Worm (Caenorhabditis elegans) whole organism, L4 larva: ENCODE results near the gene ifta-2.

Experiments used
- D1046.2 ChIP-seq: fragments of 200-800 bp; sonication (Bioruptor generic); IDR thresholded peaks from 2 replicates; pipeline ENCODE4 v1.3.6; 2022; ENCODE audit warnings: missing genetic modification characterization, missing compliant biosample characterization
- F37D6.2 ChIP-seq: sonication (generic microtip); optimal IDR thresholded peaks from 2 replicates; lab custom pipeline; 2016; ENCODE audit warnings: mild to moderate bottlenecking, missing genetic modification characterization, missing compliant biosample characterization
- T20F7.1 ChIP-seq: fragments of 200-800 bp; sonication (Bioruptor generic); optimal IDR thresholded peaks from 2 replicates; lab custom pipeline; 2018; ENCODE audit warnings: mild to moderate bottlenecking, missing genetic modification characterization, missing compliant biosample characterization
- T26A8.4 ChIP-seq: fragments of 200-800 bp; sonication (Bioruptor generic); IDR thresholded peaks from 2 replicates; pipeline ENCODE4 v1.3.6; 2022; ENCODE audit warnings: missing genetic modification characterization, missing compliant biosample characterization
- Y5F2A.4 ChIP-seq: fragments of 200-800 bp; sonication (Bioruptor generic); optimal IDR thresholded peaks from 2 replicates; lab custom pipeline; 2018; ENCODE audit warnings: mild to moderate bottlenecking, missing genetic modification characterization, missing compliant biosample characterization
- ZK337.2 ChIP-seq: fragments of 200-800 bp; sonication (Bioruptor generic); IDR thresholded peaks from 2 replicates; pipeline ENCODE4 v1.3.6; 2022; ENCODE audit warnings: missing genetic modification reagents, missing genetic modification characterization, missing compliant biosample characterization
- ZK546.5 ChIP-seq, 2 experiments: sonication (generic microtip); optimal IDR thresholded peaks; 2 replicates each; lab custom pipeline; 2017; ENCODE audit warnings: missing biosample characterization in 2 of 2, missing genetic modification characterization in 2 of 2
- aha-1 ChIP-seq: fragments of 150-350 bp; peaks from one replicate; lab custom pipeline; 2014; ENCODE audit warnings: missing biosample characterization, missing genetic modification characterization
- aly-2 ChIP-seq: sonication (generic microtip); optimal IDR thresholded peaks from 2 replicates; lab custom pipeline; 2018; ENCODE audit warnings: missing biosample characterization, missing genetic modification characterization
- ama-1 ChIP-seq: fragments of 150-350 bp; optimal IDR thresholded peaks from 2 replicates; lab custom pipeline; 2014; ENCODE audit warnings: inconsistent platforms, mixed read lengths
- ceh-28 ChIP-seq: fragments of 150-350 bp; optimal IDR thresholded peaks from 2 replicates; lab custom pipeline; 2014; ENCODE audit warnings: missing biosample characterization, missing genetic modification reagents, missing genetic modification characterization
- cey-2 ChIP-seq: sonication (generic microtip); optimal IDR thresholded peaks from 3 replicates; lab custom pipeline; 2017; ENCODE audit warnings: missing genetic modification characterization, mild to moderate bottlenecking, missing compliant biosample characterization, antibody characterized with exemption, borderline replicate concordance; ENCODE audit not compliant: insufficient read depth
- daf-8 ChIP-seq: fragments of 200-800 bp; sonication (Bioruptor generic); IDR thresholded peaks from 2 replicates; pipeline ENCODE4 v1.3.6; 2022; ENCODE audit warnings: missing genetic modification characterization, missing compliant biosample characterization
- dmd-6 ChIP-seq: fragments of 200-800 bp; sonication (Bioruptor generic); IDR thresholded peaks from 2 replicates; pipeline ENCODE4 v1.3.6; 2022; ENCODE audit warnings: missing genetic modification reagents, missing genetic modification characterization, missing compliant biosample characterization
- dve-1 ChIP-seq: sonication (generic microtip); optimal IDR thresholded peaks from 2 replicates; lab custom pipeline; 2017; ENCODE audit warnings: antibody characterized with exemption, mild to moderate bottlenecking, missing genetic modification characterization, missing compliant biosample characterization; ENCODE audit not compliant: insufficient read depth
- egl-43 ChIP-seq: fragments of 200-800 bp; sonication (Bioruptor generic); IDR thresholded peaks from 2 replicates; pipeline ENCODE4 v1.3.6; 2022; ENCODE audit warnings: missing genetic modification reagents, missing genetic modification characterization, missing compliant biosample characterization
- gei-8 ChIP-seq: fragments of 200-800 bp; sonication (Bioruptor generic); optimal IDR thresholded peaks from 2 replicates; lab custom pipeline; 2018; ENCODE audit warnings: mild to moderate bottlenecking, missing genetic modification characterization, missing compliant biosample characterization
- hif-1 ChIP-seq, 2 experiments: sonication (generic microtip); optimal IDR thresholded peaks; 2 replicates each; lab custom pipeline; 2016 to 2017; ENCODE audit warnings: missing compliant biosample characterization in 2 of 2, missing genetic modification characterization in 2 of 2, missing genetic modification reagents in 2 of 2, missing genotype in 2 of 2, mild to moderate bottlenecking in 1 of 2
- hlh-30 ChIP-seq: sonication (generic microtip); optimal IDR thresholded peaks from 2 replicates; lab custom pipeline; 2017; ENCODE audit warnings: antibody characterized with exemption, mild to moderate bottlenecking, missing genetic modification characterization, missing compliant biosample characterization; ENCODE audit not compliant: insufficient read depth
- jun-1 ChIP-seq: fragments of 150-350 bp; optimal IDR thresholded peaks from 2 replicates; lab custom pipeline; 2014; ENCODE audit warnings: missing biosample characterization, missing genetic modification reagents, missing genetic modification characterization
- lim-7 ChIP-seq: fragments of 200-800 bp; sonication (Bioruptor generic); IDR thresholded peaks from 2 replicates; pipeline ENCODE4 v1.3.6; 2022; ENCODE audit warnings: missing genetic modification characterization, missing compliant biosample characterization
- lin-1 ChIP-seq: fragments of 200-800 bp; sonication (Bioruptor generic); IDR thresholded peaks from 2 replicates; pipeline ENCODE4 v1.3.6; 2022; ENCODE audit warnings: missing genetic modification reagents, missing genetic modification characterization, missing compliant biosample characterization
- lin-13 ChIP-seq: fragments of 150-350 bp; optimal IDR thresholded peaks from 2 replicates; lab custom pipeline; 2014; ENCODE audit warnings: missing biosample characterization, missing genetic modification reagents, missing genetic modification characterization
- lir-3 ChIP-seq: sonication (generic microtip); optimal IDR thresholded peaks from 2 replicates; lab custom pipeline; 2016; ENCODE audit warnings: mild to moderate bottlenecking, missing genetic modification characterization, missing compliant biosample characterization
- lsy-2 ChIP-seq, 2 experiments: fragments of 150-350 bp in 1 of 2; sonication (generic microtip) in 1 of 2; optimal IDR thresholded peaks; 2 replicates each; lab custom pipeline; 2014 to 2017; ENCODE audit warnings: missing biosample characterization in 2 of 2, missing genetic modification characterization in 2 of 2
- mdl-1 ChIP-seq, 2 experiments: fragments of 150-350 bp in 1 of 2; sonication (generic microtip) in 1 of 2; optimal IDR thresholded peaks; 2 replicates each; lab custom pipeline; 2014 to 2017; ENCODE audit warnings: missing biosample characterization in 2 of 2, missing genetic modification characterization in 2 of 2
- mep-1 ChIP-seq: fragments of 150-350 bp; sonication (generic microtip); optimal IDR thresholded peaks from 3 replicates; lab custom pipeline; 2014; ENCODE audit warnings: missing biosample characterization, missing genetic modification characterization
- mxl-3 ChIP-seq: fragments of 200-800 bp; sonication (Bioruptor generic); optimal IDR thresholded peaks from 2 replicates; lab custom pipeline; 2018; ENCODE audit warnings: mild to moderate bottlenecking, missing genetic modification characterization, missing compliant biosample characterization
- nhr-25 ChIP-seq: sonication (generic microtip); optimal IDR thresholded peaks from 2 replicates; lab custom pipeline; 2017; ENCODE audit warnings: missing genetic modification characterization, mild to moderate bottlenecking, missing compliant biosample characterization, antibody characterized with exemption, moderate library complexity, borderline replicate concordance; ENCODE audit not compliant: insufficient read depth
- nhr-41 ChIP-seq: fragments of 200-800 bp; sonication (Bioruptor generic); IDR thresholded peaks from 2 replicates; pipeline ENCODE4 v1.3.6; 2022; ENCODE audit warnings: missing genetic modification reagents, missing genetic modification characterization, missing compliant biosample characterization
- nhr-42 ChIP-seq: fragments of 200-800 bp; sonication (Bioruptor generic); IDR thresholded peaks from 2 replicates; pipeline ENCODE4 v1.3.6; 2022; ENCODE audit warnings: missing genetic modification characterization, missing compliant biosample characterization
- nhr-48 ChIP-seq: sonication (generic microtip); optimal IDR thresholded peaks from 2 replicates; lab custom pipeline; 2016; ENCODE audit warnings: mild to moderate bottlenecking, missing genetic modification characterization, missing compliant biosample characterization
- nhr-6 ChIP-seq: fragments of 150-350 bp; optimal IDR thresholded peaks from 2 replicates; lab custom pipeline; 2014; ENCODE audit warnings: missing biosample characterization, missing genetic modification characterization
- pqm-1 ChIP-seq: sonication (generic microtip); optimal IDR thresholded peaks from 2 replicates; lab custom pipeline; 2017; ENCODE audit warnings: missing biosample characterization, missing genetic modification characterization
- sdz-12 ChIP-seq: fragments of 200-800 bp; sonication (Bioruptor generic); optimal IDR thresholded peaks from 2 replicates; lab custom pipeline; 2018; ENCODE audit warnings: mild to moderate bottlenecking, missing genetic modification characterization, missing compliant biosample characterization
- tra-1 ChIP-seq: fragments of 200-800 bp; sonication (Bioruptor generic); IDR thresholded peaks from 2 replicates; pipeline ENCODE4 v1.3.6; 2022; ENCODE audit warnings: missing genetic modification reagents, missing genetic modification characterization, missing compliant biosample characterization
- unc-130 ChIP-seq: sonication (generic microtip); optimal IDR thresholded peaks from 2 replicates; lab custom pipeline; 2016; ENCODE audit warnings: missing genetic modification reagents, missing genetic modification characterization, missing compliant biosample characterization
- unc-39 ChIP-seq: sonication (generic microtip); optimal IDR thresholded peaks from 2 replicates; lab custom pipeline; 2017; ENCODE audit warnings: missing biosample characterization, missing genetic modification characterization
- unc-62 ChIP-seq, 3 experiments: fragments of 150-350 bp in 1 of 3; sonication (generic microtip); optimal IDR thresholded peaks in 2 of 3; peaks in 1 of 3; 1 replicate in 1 of 3; 2 replicates in 2 of 3; lab custom pipeline; 2014 to 2017; ENCODE audit warnings: missing biosample characterization in 3 of 3, missing genetic modification characterization in 3 of 3, missing genetic modification reagents in 3 of 3, missing genotype in 1 of 3
- zag-1 ChIP-seq: fragments of 150-350 bp; optimal IDR thresholded peaks from 2 replicates; lab custom pipeline; 2014; ENCODE audit warnings: missing biosample characterization, missing genetic modification characterization
- zfp-3 ChIP-seq: fragments of 200-800 bp; sonication (Bioruptor generic); conservative IDR thresholded peaks from 2 replicates; pipeline ENCODE4 v1.3.6; 2022; ENCODE audit warnings: missing genetic modification reagents, missing genetic modification characterization, missing compliant biosample characterization
- zip-11 ChIP-seq: fragments of 200-800 bp; sonication (Bioruptor generic); IDR thresholded peaks from 2 replicates; pipeline ENCODE4 v1.3.6; 2022; ENCODE audit warnings: missing genetic modification characterization, missing compliant biosample characterization
- ztf-11 ChIP-seq: fragments of 150-350 bp; optimal IDR thresholded peaks from 2 replicates; lab custom pipeline; 2014; ENCODE audit warnings: missing biosample characterization, missing genetic modification characterization

Gene ifta-2

DNA sequence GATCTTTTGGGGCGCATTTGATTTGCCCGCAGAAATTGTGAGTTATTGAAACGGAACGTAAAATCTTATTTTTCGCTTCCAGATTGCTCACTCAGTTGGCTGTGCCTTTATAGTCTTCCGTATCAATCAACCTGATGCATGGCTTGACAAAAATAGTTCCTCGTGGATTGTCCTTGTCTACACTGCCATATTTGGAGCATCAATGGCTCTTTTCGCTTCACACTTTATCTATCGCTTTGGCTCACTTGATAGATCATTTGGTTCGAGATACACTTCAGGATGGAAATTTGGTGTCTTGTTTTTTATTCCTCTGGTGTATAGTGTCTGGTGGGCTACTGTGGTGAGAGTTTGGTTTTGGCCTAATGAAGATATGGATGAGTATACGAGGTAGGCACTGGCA lies 36.1 kb downstream of the ifta-2 start:
- peak; percentile 96 for TF ChIP-seq aha-1 (tag; lab: Kevin White, UChicago)
- no peak for TF ChIP-seq cey-2 (tag; lab: Kevin White, UChicago)

DNA sequence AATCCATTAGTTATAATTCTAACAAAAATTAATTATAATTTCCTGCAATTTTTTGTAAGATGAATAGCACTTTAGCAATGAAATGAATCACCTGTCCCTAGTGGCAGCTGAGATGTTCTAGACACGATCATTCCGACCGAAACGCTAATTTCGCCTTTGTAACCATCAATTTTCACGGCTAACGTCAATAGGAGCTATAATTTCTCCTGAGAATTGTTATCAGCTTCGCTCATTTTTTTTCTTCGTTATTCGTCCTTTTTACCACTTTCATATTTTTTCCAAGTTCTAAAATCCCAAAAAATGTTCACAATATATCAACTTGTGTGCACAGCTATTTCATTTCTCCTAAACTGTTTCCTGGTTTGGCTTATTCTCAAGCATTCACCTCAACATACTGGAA lies 36.6 kb downstream of the ifta-2 start, which contains the start of gene str-187:
TSS of gene str-187 (plus strand) at position 301 of the 400 bp plus-strand sequence.
- TF ChIP-seq unc-39 (tag; lab: Kevin White, UChicago), result no peak
- TF ChIP-seq ZK546.5 (tag; optimal IDR thresholded peaks at IDR 0.05; lab: Kevin White, UChicago), result no peak
- TF ChIP-seq unc-62 (GFP tag; optimal IDR thresholded peaks at IDR 0.05 in 1 of 2; lab: Kevin White, UChicago), result no peak
- TF ChIP-seq unc-62 (tag; optimal IDR thresholded peaks at IDR 0.05; lab: Kevin White, UChicago), result no peak
- no peak for TF ChIP-seq zag-1 (tag; lab: Kevin White, UChicago)
- no peak for TF ChIP-seq T20F7.1
- no peak for TF ChIP-seq sdz-12 (GFP tag; lab: Kevin White, UChicago)
- TF ChIP-seq ZK337.2 (GFP tag; lab: Robert Waterston, UW), result no peak
- TF ChIP-seq jun-1, result no peak
- no peak for TF ChIP-seq dmd-6 (GFP tag; lab: Robert Waterston, UW)
- no peak for TF ChIP-seq egl-43 (GFP tag; lab: Robert Waterston, UW)
- TF ChIP-seq daf-8 (GFP tag; lab: Robert Waterston, UW), result no peak
- TF ChIP-seq gei-8 (GFP tag; lab: Kevin White, UChicago), result no peak

DNA sequence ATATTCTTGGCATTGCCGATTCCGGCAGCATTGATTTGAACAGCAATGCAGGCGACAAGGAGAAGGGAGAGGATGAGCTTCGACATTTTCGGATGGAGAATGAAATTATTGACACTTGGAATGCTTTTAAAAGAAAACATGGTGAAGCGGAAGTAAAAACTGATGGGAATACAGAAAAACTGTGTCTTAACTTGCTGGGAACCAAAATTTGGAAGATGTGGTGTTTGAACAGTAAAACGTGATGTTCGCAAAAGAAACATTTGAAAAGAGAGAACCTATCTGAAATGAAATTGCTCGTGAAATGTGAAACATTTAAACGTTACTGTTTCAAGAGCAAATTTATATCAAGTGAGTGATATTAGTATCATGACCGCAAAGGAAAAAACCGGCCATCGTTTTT lies 37.1 kb downstream of the ifta-2 start, which contains the start of gene F26D10.13:
TSS of gene F26D10.13 (minus strand) at position 101 of the 400 bp plus-strand sequence.
- TF ChIP-seq unc-130 (GFP tag; lab: Kevin White, UChicago), result no peak
- TF ChIP-seq, all 104 proteins: peak for 0

DNA sequence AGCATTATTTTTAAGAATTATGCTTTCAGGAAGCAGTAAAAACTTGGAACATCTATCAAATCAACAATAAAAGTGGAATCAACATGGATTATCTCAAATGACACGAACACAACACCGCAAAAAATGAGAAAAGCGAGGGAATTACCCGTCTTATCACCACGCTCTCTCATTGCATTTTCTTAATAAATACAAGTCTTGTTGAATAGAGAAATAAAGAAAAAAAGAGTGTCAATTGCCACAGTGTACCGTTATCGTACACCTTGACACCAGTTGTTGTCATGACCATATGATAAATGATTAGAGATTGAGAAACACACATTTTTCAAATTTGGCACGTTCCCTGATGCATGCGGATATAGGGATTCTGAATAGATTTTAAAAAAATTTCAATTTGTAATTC lies 38.1 kb downstream of the ifta-2 start:
- TF ChIP-seq hlh-30 (tag; lab: Kevin White, UChicago), result peak; percentile 59
- no peak for TF ChIP-seq zfp-3 (GFP tag; lab: Robert Waterston, UW)
- 0 out of 2 replicates have a peak, but pooled peaks have one; percentile 21 for TF ChIP-seq T26A8.4 (GFP tag; lab: Robert Waterston, UW)
- peak; percentile 90 for TF ChIP-seq aha-1 (tag; lab: Kevin White, UChicago)
- TF ChIP-seq nhr-41, result 0 out of 2 replicates have a peak, but pooled peaks have one; percentile 25
- TF ChIP-seq zip-11 (GFP tag; lab: Robert Waterston, UW), result no peak
- peak; percentile 95 for TF ChIP-seq pqm-1 (tag; lab: Kevin White, UChicago)
- TF ChIP-seq nhr-6, result peak; percentile 31
- TF ChIP-seq lim-7, result no peak
- TF ChIP-seq hif-1 (tag; optimal IDR thresholded peaks at IDR 0.05; lab: Kevin White, UChicago), result peak; percentile 7 to 96
- TF ChIP-seq D1046.2 (GFP tag; lab: Robert Waterston, UW), result no peak
- TF ChIP-seq ztf-11 (tag; lab: Kevin White, UChicago), result no peak
- no peak for TF ChIP-seq Y5F2A.4 (GFP tag; lab: Kevin White, UChicago)
- TF ChIP-seq aly-2 (tag; lab: Kevin White, UChicago), result no peak
- peak; percentile 45 for TF ChIP-seq mep-1
- TF ChIP-seq lsy-2 (tag; optimal IDR thresholded peaks at IDR 0.05; lab: Kevin White, UChicago), result peak in 1 of 2 experiments; percentile 34
- no peak for TF ChIP-seq lir-3
- peak; percentile 94 for TF ChIP-seq mxl-3
- TF ChIP-seq nhr-42 (GFP tag; lab: Robert Waterston, UW), result no peak
- peak; percentile 46; the same call in 1 of the 2 replicates for TF ChIP-seq lin-1 (GFP tag; lab: Robert Waterston, UW)
- no peak for TF ChIP-seq unc-130 (GFP tag; lab: Kevin White, UChicago)
- no peak for TF ChIP-seq ceh-28 (tag; lab: Kevin White, UChicago)
- no peak for TF ChIP-seq nhr-25 (tag; lab: Kevin White, UChicago)
- TF ChIP-seq mdl-1 (tag; optimal IDR thresholded peaks at IDR 0.05; lab: Kevin White, UChicago), result peak; percentile 20 to 79
- peak; percentile 92 for TF ChIP-seq dve-1 (tag; lab: Kevin White, UChicago)
- TF ChIP-seq nhr-48 (tag; lab: Kevin White, UChicago), result peak; percentile 75
- peak; percentile 0 for TF ChIP-seq lin-13 (GFP tag; lab: Kevin White, UChicago)
- TF ChIP-seq ama-1 (lab: Kevin White, UChicago), result peak; percentile 84
- TF ChIP-seq jun-1, result no peak
- no peak for TF ChIP-seq F37D6.2 (tag; lab: Kevin White, UChicago)
- peak; percentile 91 for TF ChIP-seq dmd-6 (GFP tag; lab: Robert Waterston, UW)
- TF ChIP-seq tra-1 (GFP tag; lab: Robert Waterston, UW), result 0 out of 2 replicates have a peak, but pooled peaks have one; percentile 63
- peak in 1 of 2 experiments; percentile 22 for TF ChIP-seq unc-62 (GFP tag; optimal IDR thresholded peaks at IDR 0.05 in 1 of 2; lab: Kevin White, UChicago)
- no peak for TF ChIP-seq unc-62 (tag; optimal IDR thresholded peaks at IDR 0.05; lab: Kevin White, UChicago)
